Worm (Caenorhabditis elegans) whole organism, L3 larva: ENCODE data around the gene pstk-1.
A peak's percentile ranks its signal among the peaks of the same experiment; 100 is the strongest.

Experiments
- R02D3.7 ChIP-seq: fragments of 150-350 bp; optimal IDR thresholded peaks from 2 replicates; lab custom pipeline; 2014; ENCODE audit warnings: missing biosample characterization, missing genetic modification characterization
- ZK546.5 ChIP-seq: sonication (generic microtip); optimal IDR thresholded peaks from 2 replicates; lab custom pipeline; 2017; ENCODE audit warnings: missing biosample characterization, missing genetic modification characterization
- aly-2 ChIP-seq: fragments of 150-350 bp; optimal IDR thresholded peaks from 2 replicates; lab custom pipeline; 2014; ENCODE audit warnings: missing biosample characterization, missing genetic modification characterization
- ceh-16 ChIP-seq: sonication (generic microtip); optimal IDR thresholded peaks from 2 replicates; lab custom pipeline; 2017; ENCODE audit warnings: missing biosample characterization, missing genetic modification characterization
- ceh-28 ChIP-seq: fragments of 150-350 bp; optimal IDR thresholded peaks from 2 replicates; lab custom pipeline; 2014; ENCODE audit warnings: missing biosample characterization, missing genetic modification reagents, missing genetic modification characterization
- ceh-82 ChIP-seq: fragments of 150-350 bp; optimal IDR thresholded peaks from 2 replicates; lab custom pipeline; 2014; ENCODE audit warnings: missing biosample characterization, missing genetic modification characterization
- ceh-9 ChIP-seq: sonication (generic microtip); optimal IDR thresholded peaks from 2 replicates; lab custom pipeline; 2018; ENCODE audit warnings: missing biosample characterization, missing genetic modification characterization
- egl-27 ChIP-seq: sonication (generic microtip); optimal IDR thresholded peaks from 4 replicates; lab custom pipeline; 2017; ENCODE audit warnings: missing biosample characterization, missing genetic modification reagents, missing genetic modification characterization
- egl-5 ChIP-seq: fragments of 150-350 bp; optimal IDR thresholded peaks from 2 replicates; lab custom pipeline; 2017; ENCODE audit warnings: missing biosample characterization, missing genetic modification reagents, missing genetic modification characterization, inconsistent platforms
- elt-2 ChIP-seq: sonication (generic microtip); optimal IDR thresholded peaks from 2 replicates; lab custom pipeline; 2016; ENCODE audit warnings: missing genetic modification reagents, mild to moderate bottlenecking, missing genetic modification characterization, missing compliant biosample characterization
- elt-3 ChIP-seq, 3 experiments: fragments of 150-350 bp in 1 of 3; sonication (generic microtip) in 2 of 3; optimal IDR thresholded peaks; 2 replicates in 2 of 3; 4 replicates in 1 of 3; lab custom pipeline; 2014 to 2017; ENCODE audit warnings: missing biosample characterization in 3 of 3, missing genetic modification characterization in 3 of 3
- fkh-10 ChIP-seq: sonication (generic microtip); optimal IDR thresholded peaks from 2 replicates; lab custom pipeline; 2017; ENCODE audit warnings: missing biosample characterization, missing genetic modification reagents, missing genetic modification characterization
- fkh-2 ChIP-seq: fragments of 150-350 bp; optimal IDR thresholded peaks from 2 replicates; lab custom pipeline; 2014; ENCODE audit warnings: missing biosample characterization, missing genetic modification reagents, missing genetic modification characterization
- hmg-11 ChIP-seq: sonication (generic microtip); optimal IDR thresholded peaks from 2 replicates; lab custom pipeline; 2016; ENCODE audit warnings: missing genetic modification characterization, missing compliant biosample characterization
- jun-1 ChIP-seq: fragments of 150-350 bp; optimal IDR thresholded peaks from 2 replicates; lab custom pipeline; 2014; ENCODE audit warnings: missing biosample characterization, missing genetic modification reagents, missing genetic modification characterization
- lin-15B ChIP-seq: fragments of 150-350 bp; optimal IDR thresholded peaks from 2 replicates; lab custom pipeline; 2014; ENCODE audit warnings: missing biosample characterization, missing genetic modification characterization
- lin-39 ChIP-seq: fragments of 150-350 bp; optimal IDR thresholded peaks from 2 replicates; lab custom pipeline; 2018; ENCODE audit warnings: missing biosample characterization, missing genetic modification reagents, missing genetic modification characterization
- lsy-12 ChIP-seq: sonication (generic microtip); optimal IDR thresholded peaks from 2 replicates; lab custom pipeline; 2016; ENCODE audit warnings: mild to moderate bottlenecking, missing genetic modification characterization, missing compliant biosample characterization
- mdl-1 ChIP-seq: fragments of 150-350 bp; optimal IDR thresholded peaks from 2 replicates; lab custom pipeline; 2014; ENCODE audit warnings: missing biosample characterization, missing genetic modification characterization
- mml-1 ChIP-seq: fragments of 150-350 bp; sonication (generic microtip); optimal IDR thresholded peaks from 3 replicates; lab custom pipeline; 2014; ENCODE audit warnings: missing biosample characterization, missing genetic modification characterization
- nfya-1 ChIP-seq: sonication (generic microtip); optimal IDR thresholded peaks from 2 replicates; lab custom pipeline; 2017; ENCODE audit warnings: missing genetic modification characterization, mild to moderate bottlenecking, missing compliant biosample characterization, antibody characterized with exemption, moderate library complexity; ENCODE audit not compliant: insufficient read depth
- nhr-11 ChIP-seq: fragments of 150-350 bp; optimal IDR thresholded peaks from 2 replicates; lab custom pipeline; 2014; ENCODE audit warnings: missing biosample characterization, missing genetic modification characterization
- nhr-12 ChIP-seq: fragments of 150-350 bp; optimal IDR thresholded peaks from 2 replicates; lab custom pipeline; 2014; ENCODE audit warnings: missing biosample characterization, missing genetic modification characterization
- nhr-23 ChIP-seq: fragments of 150-350 bp; optimal IDR thresholded peaks from 2 replicates; lab custom pipeline; 2014; ENCODE audit warnings: missing biosample characterization, missing genetic modification reagents, missing genetic modification characterization
- nhr-237 ChIP-seq: fragments of 150-350 bp; optimal IDR thresholded peaks from 2 replicates; lab custom pipeline; 2014; ENCODE audit warnings: missing biosample characterization, missing genetic modification characterization
- nhr-25 ChIP-seq: sonication (generic microtip); optimal IDR thresholded peaks from 2 replicates; lab custom pipeline; 2017; ENCODE audit warnings: missing biosample characterization, missing genetic modification characterization
- nhr-28 ChIP-seq: fragments of 150-350 bp; optimal IDR thresholded peaks from 2 replicates; lab custom pipeline; 2014; ENCODE audit warnings: missing biosample characterization, missing genetic modification characterization
- nhr-43 ChIP-seq: sonication (generic microtip); optimal IDR thresholded peaks from 2 replicates; lab custom pipeline; 2016; ENCODE audit warnings: mild to moderate bottlenecking, missing genetic modification characterization, missing compliant biosample characterization; ENCODE audit not compliant: poor library complexity, severe bottlenecking
- nhr-67 ChIP-seq: fragments of 150-350 bp; optimal IDR thresholded peaks from 2 replicates; lab custom pipeline; 2014; ENCODE audit warnings: missing biosample characterization, missing genetic modification characterization
- nhr-76 ChIP-seq: fragments of 150-350 bp; sonication (generic microtip); optimal IDR thresholded peaks from 5 replicates; lab custom pipeline; 2014; ENCODE audit warnings: missing biosample characterization, missing genetic modification characterization
- nhr-77 ChIP-seq: fragments of 150-350 bp; optimal IDR thresholded peaks from 2 replicates; lab custom pipeline; 2014; ENCODE audit warnings: missing biosample characterization, missing genetic modification characterization
- pha-4 ChIP-seq: fragments of 150-350 bp; optimal IDR thresholded peaks from 2 replicates; lab custom pipeline; 2014; ENCODE audit warnings: missing biosample characterization, missing genetic modification reagents, missing genetic modification characterization
- pqm-1 ChIP-seq: fragments of 150-350 bp; optimal IDR thresholded peaks from 2 replicates; lab custom pipeline; 2017; ENCODE audit warnings: missing biosample characterization, missing genetic modification characterization, inconsistent platforms
- sea-2 ChIP-seq: fragments of 150-350 bp; sonication (generic microtip); optimal IDR thresholded peaks from 4 replicates; lab custom pipeline; 2014; ENCODE audit warnings: missing biosample characterization, missing genetic modification reagents, missing genetic modification characterization
- skn-1 ChIP-seq: fragments of 150-350 bp; optimal IDR thresholded peaks from 2 replicates; lab custom pipeline; 2014; ENCODE audit warnings: missing biosample characterization, missing genetic modification characterization
- snpc-4 ChIP-seq: fragments of 150-350 bp; optimal IDR thresholded peaks from 2 replicates; lab custom pipeline; 2014; ENCODE audit warnings: missing biosample characterization, missing genetic modification characterization
- unc-39 ChIP-seq: sonication (generic microtip); optimal IDR thresholded peaks from 4 replicates; lab custom pipeline; 2017; ENCODE audit warnings: missing biosample characterization, missing genetic modification characterization
- unc-62 ChIP-seq: fragments of 150-350 bp; sonication (generic microtip); optimal IDR thresholded peaks from 4 replicates; lab custom pipeline; 2014; ENCODE audit warnings: missing biosample characterization, missing genetic modification reagents, missing genetic modification characterization
- zag-1 ChIP-seq: fragments of 150-350 bp; optimal IDR thresholded peaks from 2 replicates; lab custom pipeline; 2014; ENCODE audit warnings: missing biosample characterization, missing genetic modification characterization
- ztf-11 ChIP-seq: fragments of 150-350 bp; optimal IDR thresholded peaks from 2 replicates; lab custom pipeline; 2014; ENCODE audit warnings: missing biosample characterization, missing genetic modification characterization
- ztf-4 ChIP-seq: fragments of 150-350 bp; optimal IDR thresholded peaks from 2 replicates; lab custom pipeline; 2014; ENCODE audit warnings: missing biosample characterization, missing genetic modification characterization

Gene pstk-1

DNA sequence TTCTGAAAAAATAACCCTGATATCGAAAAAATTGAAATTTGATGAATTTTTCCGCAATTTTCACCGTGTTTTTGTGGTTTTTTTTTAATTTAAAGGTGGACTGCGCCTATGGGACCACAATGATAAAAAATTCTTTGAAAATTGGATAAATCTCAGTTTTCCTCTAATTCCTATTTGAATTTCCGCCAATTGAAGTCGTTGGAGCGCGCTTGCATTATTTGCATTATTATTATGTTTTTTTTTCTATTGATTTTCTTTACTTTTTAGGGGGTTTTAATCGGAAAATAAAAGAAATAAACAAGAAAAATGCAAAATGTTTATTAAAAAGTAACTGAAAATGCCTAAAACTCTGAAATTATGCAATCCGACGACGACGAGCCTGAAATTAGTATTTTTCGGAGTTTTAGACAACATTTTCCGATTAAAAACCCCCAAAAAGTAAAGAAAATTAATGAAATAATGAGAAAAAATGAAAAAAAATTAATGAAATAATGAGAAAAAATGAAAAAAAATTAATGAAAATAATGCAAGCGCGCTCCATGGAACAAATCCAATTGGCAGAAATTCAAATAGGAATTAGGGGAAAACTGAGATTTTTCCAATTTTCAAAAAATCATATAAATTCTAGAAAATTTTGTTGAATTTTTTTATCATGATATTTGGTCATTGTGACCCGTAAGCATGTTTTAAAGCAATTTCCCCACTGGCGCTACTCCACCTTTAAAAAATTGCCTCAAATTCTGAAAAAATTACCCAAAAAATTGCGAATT, 10.6 kb upstream of the pstk-1 start:
- TF ChIP-seq hmg-11 (tag; lab: Kevin White, UChicago) (no peak), nhr-25 (tag; lab: Kevin White, UChicago) (no peak), lsy-12 (tag; lab: Kevin White, UChicago) (no peak), nhr-28 (tag; lab: Kevin White, UChicago) (no peak), jun-1 (tag; lab: Kevin White, UChicago) (no peak), pha-4 (tag; lab: Kevin White, UChicago) (peak; percentile 14), ztf-4 (tag; lab: Kevin White, UChicago) (peak; percentile 66), zag-1 (tag; lab: Kevin White, UChicago) (no peak)

DNA sequence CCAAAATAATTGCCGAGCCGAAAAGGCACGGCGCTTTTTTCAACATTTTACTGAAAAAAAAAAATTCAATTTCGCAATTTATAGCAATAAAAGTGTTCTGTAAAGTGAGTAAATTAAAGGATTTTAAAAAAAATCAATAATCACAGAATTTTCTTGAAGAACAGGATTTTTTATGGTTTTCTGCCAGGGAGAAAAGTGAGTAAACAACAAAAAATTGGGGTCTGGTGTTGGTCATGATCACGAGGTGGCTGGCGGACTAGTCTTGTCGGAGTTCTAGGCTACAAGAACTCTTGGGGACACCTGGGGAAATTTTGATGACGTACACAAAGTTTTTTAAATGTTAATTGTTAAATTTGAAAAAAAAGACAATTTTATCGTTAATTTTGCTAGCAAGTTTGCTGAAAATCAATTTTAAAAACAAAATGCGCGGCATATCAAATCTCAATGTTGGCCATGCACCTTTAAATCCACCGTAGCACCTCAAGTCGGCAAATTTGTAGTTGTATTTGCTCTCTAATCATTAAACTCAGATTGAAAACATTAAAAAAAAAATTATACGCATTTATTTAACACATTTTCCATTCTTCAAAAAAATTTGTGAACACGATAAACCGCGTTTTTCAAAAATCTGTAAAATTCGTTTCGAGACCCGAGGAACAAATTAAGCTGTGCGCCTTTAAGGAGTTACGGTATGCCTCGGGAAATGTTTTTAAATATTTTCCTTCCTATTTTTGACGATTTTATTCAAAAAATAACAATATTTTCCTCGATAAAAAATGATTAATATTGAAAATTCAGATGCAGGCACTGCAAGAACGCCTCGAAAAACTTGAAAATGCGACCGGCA, 9.4 kb upstream of the pstk-1 start, which contains the start of the genes scav-3 and Y49E10.21:
Gene scav-3, minus strand, starts transcription at position 50 of the 847 bp plus-strand sequence.
Gene Y49E10.21, plus strand, starts transcription at position 797 of the 847 bp plus-strand sequence.
- TF ChIP-seq ZK546.5 = no peak
- TF ChIP-seq nhr-12 (tag; lab: Kevin White, UChicago) = no peak
- TF ChIP-seq aly-2 = no peak
- peak; percentile 35 for TF ChIP-seq pqm-1 (tag; lab: Kevin White, UChicago)
- no peak for TF ChIP-seq nhr-77 (tag; lab: Kevin White, UChicago)
- TF ChIP-seq nhr-76 (tag; lab: Kevin White, UChicago) = no peak
- TF ChIP-seq sea-2 (GFP tag; lab: Kevin White, UChicago) = no peak
- peak; percentile 57 for TF ChIP-seq nhr-11
- peak; percentile 8 for TF ChIP-seq nhr-23
- TF ChIP-seq ztf-11 (tag; lab: Kevin White, UChicago) = no peak
- TF ChIP-seq ceh-16 (tag; lab: Kevin White, UChicago) = no peak
- no peak for TF ChIP-seq ceh-9 (tag; lab: Kevin White, UChicago)
- TF ChIP-seq unc-39 (tag; lab: Kevin White, UChicago) = no peak
- TF ChIP-seq elt-3 (tag; optimal IDR thresholded peaks at IDR 0.05; lab: Kevin White, UChicago) = no peak
- TF ChIP-seq fkh-2 (tag; lab: Kevin White, UChicago) = no peak
- no peak for TF ChIP-seq R02D3.7 (tag; lab: Kevin White, UChicago)
- peak; percentile 73 for TF ChIP-seq ceh-28 (tag; lab: Kevin White, UChicago)
- no peak for TF ChIP-seq egl-27 (tag; lab: Kevin White, UChicago)
- no peak for TF ChIP-seq ztf-4 (tag; lab: Kevin White, UChicago)
- TF ChIP-seq nfya-1 = peak; percentile 47
- TF ChIP-seq pha-4 (tag; lab: Kevin White, UChicago) = peak; percentile 90
- no peak for TF ChIP-seq mdl-1
- peak; percentile 53 for TF ChIP-seq lin-15B (tag; lab: Kevin White, UChicago)
- no peak for TF ChIP-seq hmg-11 (tag; lab: Kevin White, UChicago)
- no peak for TF ChIP-seq nhr-67 (tag; lab: Kevin White, UChicago)
- peak; percentile 56 for TF ChIP-seq egl-5 (tag; lab: Kevin White, UChicago)
- TF ChIP-seq skn-1 (tag; lab: Kevin White, UChicago) = no peak
- no peak for TF ChIP-seq fkh-10 (GFP tag; lab: Kevin White, UChicago)
- peak; percentile 1 for TF ChIP-seq snpc-4 (tag; lab: Kevin White, UChicago)
- peak; percentile 40 for TF ChIP-seq elt-2 (tag; lab: Kevin White, UChicago)
- TF ChIP-seq nhr-43 (tag; lab: Kevin White, UChicago) = no peak
- TF ChIP-seq unc-62 (GFP tag; lab: Kevin White, UChicago) = no peak
- TF ChIP-seq ceh-82 (tag; lab: Kevin White, UChicago) = no peak
- no peak for TF ChIP-seq nhr-237 (tag; lab: Kevin White, UChicago)
- TF ChIP-seq zag-1 (tag; lab: Kevin White, UChicago) = no peak
- TF ChIP-seq lin-39 = no peak
- TF ChIP-seq jun-1 (tag; lab: Kevin White, UChicago) = no peak
- TF ChIP-seq nhr-25 (tag; lab: Kevin White, UChicago) = peak; percentile 27
- TF ChIP-seq mml-1 (tag; lab: Kevin White, UChicago) = no peak
